Fruit fly (Drosophila melanogaster) whole organism, prepupa: ENCODE data around the gene Srrm1.

Experiments
- Blimp-1 ChIP-seq: fragments of 200-800 bp; sonication (Bioruptor generic); optimal IDR thresholded peaks from 3 replicates; lab custom pipeline; 2017; ENCODE audit warnings: missing biosample characterization, missing genetic modification characterization, mild to moderate bottlenecking, moderate library complexity, missing genetic modification reagents
- CG10669 ChIP-seq: fragments of 200-800 bp; sonication (Bioruptor generic); optimal IDR thresholded peaks from 3 replicates; lab custom pipeline; 2018; ENCODE audit warnings: missing biosample characterization, mild to moderate bottlenecking, missing genetic modification characterization, moderate library complexity
- CG11294 ChIP-seq: fragments of 200-800 bp; sonication (Bioruptor generic); IDR thresholded peaks from 2 replicates; pipeline ENCODE4 v1.3.6; 2022; ENCODE audit warnings: missing biosample characterization, missing genetic modification characterization
- CG11762 ChIP-seq: fragments of 200-800 bp; sonication (Bioruptor generic); optimal IDR thresholded peaks from 3 replicates; lab custom pipeline; 2016; ENCODE audit warnings: missing biosample characterization, missing genetic modification characterization; ENCODE audit not compliant: insufficient read depth
- CG11902 ChIP-seq: fragments of 200-800 bp; sonication (Bioruptor generic); optimal IDR thresholded peaks from 3 replicates; lab custom pipeline; 2016; ENCODE audit warnings: missing biosample characterization, missing genetic modification characterization
- CG15336 ChIP-seq: fragments of 200-800 bp; sonication (Bioruptor generic); IDR thresholded peaks from 2 replicates; pipeline ENCODE4 v1.3.6; 2022; ENCODE audit warnings: missing biosample characterization, missing genetic modification characterization
- CG16779 ChIP-seq: fragments of 200-800 bp; sonication (Bioruptor generic); optimal IDR thresholded peaks from 3 replicates; lab custom pipeline; 2017; ENCODE audit warnings: missing biosample characterization, mild to moderate bottlenecking, missing genetic modification characterization
- CG3032 ChIP-seq: fragments of 200-800 bp; optimal IDR thresholded peaks from 2 replicates; lab custom pipeline; 2019; ENCODE audit warnings: missing biosample characterization, mild to moderate bottlenecking, missing genetic modification characterization, moderate library complexity
- CG31627 ChIP-seq: fragments of 200-800 bp; sonication (Bioruptor generic); optimal IDR thresholded peaks from 3 replicates; lab custom pipeline; 2016; ENCODE audit warnings: missing biosample characterization, missing genetic modification characterization
- CG32006 ChIP-seq: fragments of 200-800 bp; sonication (Bioruptor generic); optimal IDR thresholded peaks from 3 replicates; lab custom pipeline; 2017; ENCODE audit warnings: missing biosample characterization, mild to moderate bottlenecking, missing genetic modification characterization
- CG34406 ChIP-seq: fragments of 200-800 bp; sonication (Bioruptor generic); optimal IDR thresholded peaks from 3 replicates; lab custom pipeline; 2016; ENCODE audit warnings: missing biosample characterization, missing genetic modification characterization
- CG3919 ChIP-seq: fragments of 200-800 bp; sonication (Bioruptor generic); optimal IDR thresholded peaks from 3 replicates; lab custom pipeline; 2016; ENCODE audit warnings: missing biosample characterization, missing genetic modification characterization
- CG4318 ChIP-seq: fragments of 200-800 bp; sonication (Bioruptor generic); optimal IDR thresholded peaks from 3 replicates; lab custom pipeline; 2017; ENCODE audit warnings: missing biosample characterization, mild to moderate bottlenecking, missing genetic modification characterization
- CG6163 ChIP-seq: fragments of 200-800 bp; sonication (Bioruptor generic); IDR thresholded peaks from 3 replicates; pipeline ENCODE4 v1.3.6; 2022; ENCODE audit warnings: missing biosample characterization, missing genetic modification characterization
- CG6276 ChIP-seq: fragments of 200-800 bp; sonication (Bioruptor generic); optimal IDR thresholded peaks from 2 replicates; lab custom pipeline; 2017; ENCODE audit warnings: missing biosample characterization, mild to moderate bottlenecking, missing genetic modification characterization
- CG6792 ChIP-seq: fragments of 200-800 bp; sonication (Bioruptor generic); optimal IDR thresholded peaks from 3 replicates; lab custom pipeline; 2016; ENCODE audit warnings: missing biosample characterization, missing genetic modification characterization
- CG6808 ChIP-seq: fragments of 200-800 bp; sonication (Bioruptor generic); optimal IDR thresholded peaks from 3 replicates; lab custom pipeline; 2017; ENCODE audit warnings: missing biosample characterization, missing genetic modification characterization, mild to moderate bottlenecking, moderate library complexity, missing genetic modification reagents
- CG6854 ChIP-seq: fragments of 200-800 bp; sonication (Bioruptor generic); optimal IDR thresholded peaks from 2 replicates; lab custom pipeline; 2017; ENCODE audit warnings: missing biosample characterization, mild to moderate bottlenecking, missing genetic modification characterization
- CG7368 ChIP-seq: fragments of 200-800 bp; sonication (Bioruptor generic); optimal IDR thresholded peaks from 3 replicates; lab custom pipeline; 2016; ENCODE audit warnings: missing biosample characterization, missing genetic modification characterization
- CG8119 ChIP-seq: fragments of 200-800 bp; sonication (Bioruptor generic); IDR thresholded peaks from 3 replicates; pipeline ENCODE4 v1.3.6; 2022; ENCODE audit warnings: missing biosample characterization, missing genetic modification characterization
- CG8319 ChIP-seq: fragments of 200-800 bp; sonication (Bioruptor generic); optimal IDR thresholded peaks from 3 replicates; lab custom pipeline; 2016; ENCODE audit warnings: missing biosample characterization, missing genetic modification characterization
- CG8632 ChIP-seq: fragments of 200-800 bp; sonication (Bioruptor generic); optimal IDR thresholded peaks from 3 replicates; lab custom pipeline; 2016; ENCODE audit warnings: missing biosample characterization, missing genetic modification characterization
- CG9139 ChIP-seq: fragments of 200-800 bp; sonication (Bioruptor generic); optimal IDR thresholded peaks from 3 replicates; lab custom pipeline; 2017; ENCODE audit warnings: missing biosample characterization, mild to moderate bottlenecking, missing genetic modification characterization
- Eip75B ChIP-seq: fragments of 200-800 bp; sonication (Bioruptor generic); optimal IDR thresholded peaks from 3 replicates; lab custom pipeline; 2016; ENCODE audit warnings: missing biosample characterization, missing genetic modification characterization
- Eip78C ChIP-seq: fragments of 200-800 bp; sonication (Bioruptor generic); peaks from one replicate; lab custom pipeline; 2016; ENCODE audit warnings: missing biosample characterization, missing genetic modification characterization
- Ets21C ChIP-seq: fragments of 200-800 bp; sonication (Bioruptor generic); optimal IDR thresholded peaks from 3 replicates; lab custom pipeline; 2016; ENCODE audit warnings: missing biosample characterization, missing genetic modification characterization
- Ets96B ChIP-seq: fragments of 200-800 bp; optimal IDR thresholded peaks from 2 replicates; lab custom pipeline; 2019; ENCODE audit warnings: missing biosample characterization, mild to moderate bottlenecking, missing genetic modification characterization, moderate library complexity
- Gug ChIP-seq: fragments of 200-800 bp; sonication (Bioruptor generic); IDR thresholded peaks from 2 replicates; pipeline ENCODE4 v1.3.6; 2022; ENCODE audit warnings: missing biosample characterization, missing genetic modification characterization
- Hr38 ChIP-seq: sonication (Bioruptor generic); optimal IDR thresholded peaks from 2 replicates; lab custom pipeline; 2016; ENCODE audit warnings: missing biosample characterization, missing genetic modification characterization
- Hr4 ChIP-seq: fragments of 200-800 bp; sonication (Bioruptor generic); optimal IDR thresholded peaks from 3 replicates; lab custom pipeline; 2016; ENCODE audit warnings: missing biosample characterization, missing genetic modification characterization
- Lpt ChIP-seq: fragments of 200-800 bp; sonication (Bioruptor generic); optimal IDR thresholded peaks from 3 replicates; lab custom pipeline; 2016; ENCODE audit warnings: missing biosample characterization, missing genetic modification characterization
- Met ChIP-seq: fragments of 200-800 bp; sonication (Bioruptor generic); optimal IDR thresholded peaks from 3 replicates; lab custom pipeline; 2016; ENCODE audit warnings: missing biosample characterization, missing genetic modification characterization
- OdsH ChIP-seq: fragments of 200-800 bp; sonication (Bioruptor generic); optimal IDR thresholded peaks from 3 replicates; lab custom pipeline; 2016; ENCODE audit warnings: missing biosample characterization, missing genetic modification characterization
- Smox ChIP-seq: fragments of 200-800 bp; sonication (Bioruptor generic); optimal IDR thresholded peaks from 3 replicates; lab custom pipeline; 2016; ENCODE audit warnings: missing biosample characterization, missing genetic modification characterization
- Sox102F ChIP-seq: fragments of 200-800 bp; sonication (Bioruptor generic); optimal IDR thresholded peaks from 2 replicates; lab custom pipeline; 2016; ENCODE audit warnings: missing biosample characterization, mild to moderate bottlenecking, missing genetic modification characterization
- Sox14 ChIP-seq: fragments of 200-800 bp; sonication (Bioruptor generic); optimal IDR thresholded peaks from 3 replicates; lab custom pipeline; 2016; ENCODE audit warnings: missing biosample characterization, missing genetic modification characterization
- acj6 ChIP-seq: fragments of 200-800 bp; sonication (Bioruptor generic); optimal IDR thresholded peaks from 3 replicates; lab custom pipeline; 2016; ENCODE audit warnings: missing biosample characterization, missing genetic modification characterization
- dac ChIP-seq: fragments of 200-800 bp; sonication (Bioruptor generic); optimal IDR thresholded peaks from 2 replicates; lab custom pipeline; 2017; ENCODE audit warnings: missing biosample characterization, mild to moderate bottlenecking, missing genetic modification characterization
- dsx ChIP-seq: fragments of 200-800 bp; optimal IDR thresholded peaks from 3 replicates; lab custom pipeline; 2019; ENCODE audit warnings: missing biosample characterization, mild to moderate bottlenecking, missing genetic modification characterization, moderate library complexity; ENCODE audit not compliant: poor library complexity, severe bottlenecking
- eg ChIP-seq: fragments of 200-800 bp; sonication (Bioruptor generic); IDR thresholded peaks from 3 replicates; pipeline ENCODE4 v1.3.6; 2022; ENCODE audit warnings: missing biosample characterization, missing genetic modification characterization
- esn ChIP-seq: fragments of 200-800 bp; sonication (Bioruptor generic); optimal IDR thresholded peaks from 2 replicates; lab custom pipeline; 2016; ENCODE audit warnings: missing biosample characterization, mild to moderate bottlenecking, missing genetic modification characterization, moderate library complexity
- fkh ChIP-seq: fragments of 200-800 bp; sonication (Bioruptor generic); optimal IDR thresholded peaks from 3 replicates; lab custom pipeline; 2017; ENCODE audit warnings: missing biosample characterization, mild to moderate bottlenecking, missing genetic modification characterization, moderate library complexity
- lz ChIP-seq: fragments of 200-800 bp; sonication (Bioruptor generic); optimal IDR thresholded peaks from 3 replicates; lab custom pipeline; 2016; ENCODE audit warnings: missing biosample characterization, missing genetic modification characterization
- spab ChIP-seq: fragments of 200-800 bp; sonication (Bioruptor generic); optimal IDR thresholded peaks from 2 replicates; lab custom pipeline; 2017; ENCODE audit warnings: missing biosample characterization, mild to moderate bottlenecking, missing genetic modification characterization, missing genetic modification reagents
- svp ChIP-seq: fragments of 200-800 bp; sonication (Bioruptor generic); peaks from one replicate; lab custom pipeline; 2016; ENCODE audit warnings: missing biosample characterization, missing genetic modification characterization
- topi ChIP-seq: fragments of 200-800 bp; sonication (Bioruptor generic); optimal IDR thresholded peaks from 3 replicates; lab custom pipeline; 2016; ENCODE audit warnings: missing biosample characterization, missing genetic modification characterization
- vri ChIP-seq: fragments of 200-800 bp; sonication (Bioruptor generic); optimal IDR thresholded peaks from 3 replicates; lab custom pipeline; 2016; ENCODE audit warnings: missing biosample characterization, mild to moderate bottlenecking, missing genetic modification characterization

Gene Srrm1

DNA sequence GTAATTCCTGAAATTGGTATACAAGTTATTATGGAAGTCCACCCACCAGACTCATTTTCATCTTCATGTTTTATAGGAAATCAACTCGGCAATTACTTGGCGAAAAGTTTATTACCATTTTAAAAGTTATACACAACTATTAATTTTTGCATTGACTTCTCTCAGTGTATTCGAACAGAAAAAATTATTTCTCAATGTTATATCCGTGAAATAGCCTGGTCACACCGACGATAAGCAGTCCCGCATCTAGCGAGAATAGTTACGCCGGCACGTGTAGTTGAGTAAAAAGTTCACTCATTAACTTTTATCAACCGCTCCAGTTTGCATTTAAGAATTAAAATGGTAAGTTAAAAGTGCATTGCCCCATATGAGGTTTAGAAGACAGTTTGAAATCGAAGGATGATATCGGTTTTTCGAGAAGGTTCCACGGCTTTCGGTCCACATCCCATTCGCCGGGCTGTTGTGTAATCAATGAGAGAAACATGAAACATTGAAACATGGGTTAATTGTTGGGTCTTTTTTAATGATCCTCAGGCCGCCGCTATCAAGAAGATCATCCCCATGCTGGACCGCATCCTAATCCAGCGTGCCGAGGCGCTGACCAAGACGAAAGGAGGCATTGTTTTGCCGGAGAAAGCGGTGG is 20.7 kb upstream of the Srrm1 start, which contains the start of gene CG11267 (continued):
- peak; percentile 71 for TF ChIP-seq CG8319 (GFP tag; lab: Kevin White, UChicago)
- peak; percentile 77 for TF ChIP-seq CG34406 (GFP tag; lab: Kevin White, UChicago)
- peak; percentile 78 for TF ChIP-seq dsx
- peak; percentile 78 for TF ChIP-seq spab (GFP tag; lab: Kevin White, UChicago)
- TF ChIP-seq CG3032 (tag; lab: Kevin White, UChicago), result peak; percentile 86
- TF ChIP-seq Blimp-1, result peak; percentile 65
- TF ChIP-seq dac (GFP tag; lab: Kevin White, UChicago), result peak; percentile 66
- TF ChIP-seq CG8119 (GFP tag; lab: Robert Waterston, UW), result peak; percentile 86
- TF ChIP-seq svp (GFP tag; lab: Kevin White, UChicago), result peak; percentile 90
- peak; percentile 93 for TF ChIP-seq eg
- TF ChIP-seq CG9139 (GFP tag; lab: Kevin White, UChicago), result peak; percentile 70
- TF ChIP-seq Eip75B, result peak; percentile 76

DNA sequence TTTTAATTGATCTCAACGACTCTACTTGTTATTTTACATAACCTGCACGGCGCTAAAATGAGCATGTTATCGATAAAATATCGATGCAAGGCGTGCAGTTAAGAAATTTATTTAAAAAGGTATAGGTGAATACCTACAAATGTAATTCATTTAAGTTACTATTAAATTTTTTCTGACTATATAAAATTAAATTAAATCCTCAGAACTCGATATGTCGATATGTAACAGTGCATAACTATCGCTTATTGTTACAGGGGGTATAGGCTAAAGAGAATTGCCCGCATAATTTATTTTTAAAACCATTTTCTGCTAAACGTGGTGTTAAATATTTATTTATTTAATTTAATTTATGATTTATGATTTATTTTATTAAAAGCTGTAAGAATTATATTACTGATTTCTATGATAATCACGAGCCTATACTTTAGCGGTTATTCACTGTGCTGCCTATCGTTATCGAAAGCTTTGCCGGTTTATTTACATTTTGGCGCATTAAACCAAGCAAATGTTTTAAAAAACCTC is 18.8 kb upstream of the Srrm1 start, which contains the start of the genes mRpL20 and Icmt:
mRpL20 (minus strand) TSS at position 65 of the 522 bp plus-strand sequence.
Icmt (plus strand) TSS at position 464 of the 522 bp plus-strand sequence.
- TF ChIP-seq dac (GFP tag; lab: Kevin White, UChicago) (peak; percentile 72), CG6163 (GFP tag; lab: Robert Waterston, UW) (peak; percentile 97), Ets96B (tag; lab: Kevin White, UChicago) (peak; percentile 96), CG4318 (GFP tag; lab: Kevin White, UChicago) (peak; percentile 84), Sox102F (GFP tag; lab: Kevin White, UChicago) (peak; percentile 87), dsx (peak; percentile 95), CG6808 (peak; percentile 77), CG11762 (GFP tag; lab: Kevin White, UChicago) (peak; percentile 80), CG3032 (tag; lab: Kevin White, UChicago) (peak; percentile 96), CG3919 (GFP tag; lab: Kevin White, UChicago) (peak; percentile 86), CG7368 (GFP tag; lab: Kevin White, UChicago) (peak; percentile 67), Lpt (GFP tag; lab: Kevin White, UChicago) (peak; percentile 78), CG6276 (GFP tag; lab: Kevin White, UChicago) (peak; percentile 81), CG34406 (GFP tag; lab: Kevin White, UChicago) (peak; percentile 96), CG10669 (GFP tag; lab: Kevin White, UChicago) (peak; percentile 85), Gug (GFP tag; lab: Robert Waterston, UW) (peak; percentile 98), esn (GFP tag; lab: Kevin White, UChicago) (peak; percentile 95), svp (GFP tag; lab: Kevin White, UChicago) (peak; percentile 94), CG6792 (peak; percentile 94), CG11902 (GFP tag; lab: Kevin White, UChicago) (peak; percentile 86), fkh (GFP tag; lab: Kevin White, UChicago) (peak; percentile 78), Eip75B (peak; percentile 88), CG32006 (GFP tag; lab: Kevin White, UChicago) (peak; percentile 95), CG8119 (GFP tag; lab: Robert Waterston, UW) (peak; percentile 98), Hr38 (GFP tag; lab: Kevin White, UChicago) (no peak), acj6 (peak; percentile 94), CG16779 (peak; percentile 88), CG8632 (GFP tag; lab: Kevin White, UChicago) (peak; percentile 95), CG6854 (GFP tag; lab: Kevin White, UChicago) (peak; percentile 57), vri (peak; percentile 77), CG15336 (GFP tag; lab: Robert Waterston, UW) (peak; percentile 98), Smox (GFP tag; lab: Kevin White, UChicago) (peak; percentile 88), Blimp-1 (peak; percentile 69), Hr4 (GFP tag; lab: Kevin White, UChicago) (peak; percentile 90), Ets21C (peak; percentile 75), eg (peak; percentile 98), Sox14 (GFP tag; lab: Kevin White, UChicago) (peak; percentile 86), CG31627 (GFP tag; lab: Kevin White, UChicago) (peak; percentile 86), CG11294 (GFP tag; lab: Robert Waterston, UW) (peak; percentile 93), Met (GFP tag; lab: Kevin White, UChicago) (peak; percentile 83), lz (GFP tag; lab: Kevin White, UChicago) (peak; percentile 91), spab (GFP tag; lab: Kevin White, UChicago) (peak; percentile 77), topi (GFP tag; lab: Kevin White, UChicago) (peak; percentile 82), Eip78C (GFP tag; lab: Kevin White, UChicago) (peak; percentile 97), OdsH (GFP tag; lab: Kevin White, UChicago) (peak; percentile 96)
